Fruit fly (Drosophila melanogaster) whole organism, embryonic: ENCODE results near the gene upd1.

ENCODE experiments used
- Atf6 ChIP-seq: fragments of 200-800 bp; sonication (Bioruptor generic); IDR thresholded peaks from 2 replicates; pipeline ENCODE4 v1.3.6; 2022; ENCODE audit warnings: missing biosample characterization, missing genetic modification characterization
- Awh ChIP-seq: fragments of 200-800 bp; sonication (Bioruptor generic); IDR thresholded peaks from 2 replicates; pipeline ENCODE4, ENCODE4 v1.3.6; 2022; ENCODE audit warnings: missing biosample characterization, missing genetic modification characterization
- CG10147 ChIP-seq: fragments of 200-800 bp; sonication (Bioruptor generic); optimal IDR thresholded peaks from 2 replicates; lab custom pipeline; 2019; ENCODE audit warnings: missing biosample characterization, mild to moderate bottlenecking, missing genetic modification characterization, moderate library complexity
- CG10209 ChIP-seq: fragments of 200-800 bp; sonication (Bioruptor generic); optimal IDR thresholded peaks from 3 replicates; lab custom pipeline; 2017; ENCODE audit warnings: missing biosample characterization, mild to moderate bottlenecking, missing genetic modification characterization, missing genetic modification reagents
- CG1024 ChIP-seq: fragments of 200-800 bp; sonication (Bioruptor generic); IDR thresholded peaks from 2 replicates; pipeline ENCODE4 v1.3.6; 2022; ENCODE audit warnings: missing biosample characterization, missing genetic modification characterization
- CG10267 ChIP-seq: fragments of 200-800 bp; sonication (Bioruptor generic); optimal IDR thresholded peaks from 2 replicates; lab custom pipeline; 2018; ENCODE audit warnings: missing biosample characterization, mild to moderate bottlenecking, missing genetic modification characterization, moderate library complexity
- CG10654 ChIP-seq: fragments of 200-800 bp; sonication (Bioruptor generic); optimal IDR thresholded peaks from 2 replicates; lab custom pipeline; 2016; ENCODE audit warnings: missing biosample characterization, missing genetic modification characterization
- CG11398 ChIP-seq: fragments of 200-800 bp; sonication (Bioruptor generic); optimal IDR thresholded peaks from 2 replicates; lab custom pipeline; 2016; ENCODE audit warnings: missing biosample characterization, missing genetic modification characterization
- CG11696 ChIP-seq: fragments of 200-800 bp; sonication (Bioruptor generic); IDR thresholded peaks from 2 replicates; pipeline ENCODE4 v1.3.6; 2022; ENCODE audit warnings: missing biosample characterization, missing genetic modification characterization
- CG13287 ChIP-seq: fragments of 200-800 bp; sonication (Bioruptor generic); IDR thresholded peaks from 2 replicates; pipeline ENCODE4 v1.3.6; 2022; ENCODE audit warnings: missing biosample characterization, missing genetic modification characterization; ENCODE audit not compliant: partially characterized antibody
- CG17328 ChIP-seq: fragments of 200-800 bp; sonication (Bioruptor generic); IDR thresholded peaks from 2 replicates; pipeline ENCODE4 v1.3.6; 2022; ENCODE audit warnings: missing biosample characterization, missing genetic modification characterization
- CG17359 ChIP-seq: fragments of 200-800 bp; sonication (Bioruptor generic); optimal IDR thresholded peaks from 3 replicates; lab custom pipeline; 2018; ENCODE audit warnings: missing biosample characterization, mild to moderate bottlenecking, missing genetic modification characterization, moderate library complexity
- CG18619 ChIP-seq: fragments of 200-800 bp; sonication (Bioruptor generic); optimal IDR thresholded peaks from 3 replicates; lab custom pipeline; 2017; ENCODE audit warnings: missing biosample characterization, mild to moderate bottlenecking, missing genetic modification characterization
- CG32532 ChIP-seq: fragments of 200-800 bp; sonication (Bioruptor generic); IDR thresholded peaks from 2 replicates; pipeline ENCODE4 v1.3.6; 2022; ENCODE audit warnings: missing biosample characterization, missing genetic modification characterization
- CG33557 ChIP-seq: fragments of 200-800 bp; sonication (Bioruptor generic); optimal IDR thresholded peaks from 2 replicates; lab custom pipeline; 2019; ENCODE audit warnings: missing biosample characterization, mild to moderate bottlenecking, missing genetic modification characterization, moderate library complexity
- CG3726 ChIP-seq: fragments of 200-800 bp; sonication (Bioruptor generic); IDR thresholded peaks from 3 replicates; pipeline ENCODE4, ENCODE4 v1.3.6; 2022; ENCODE audit warnings: missing biosample characterization, missing genetic modification characterization
- CG3995 ChIP-seq: fragments of 200-800 bp; sonication (Bioruptor generic); optimal IDR thresholded peaks from 3 replicates; lab custom pipeline; 2016; ENCODE audit warnings: missing biosample characterization, missing genetic modification characterization
- CG4820 ChIP-seq: fragments of 200-800 bp; sonication (Bioruptor generic); optimal IDR thresholded peaks from 3 replicates; lab custom pipeline; 2016; ENCODE audit warnings: missing biosample characterization, missing genetic modification characterization
- CG5245 ChIP-seq: fragments of 200-800 bp; sonication (Bioruptor generic); optimal IDR thresholded peaks from 3 replicates; lab custom pipeline; 2016; ENCODE audit warnings: missing biosample characterization, missing genetic modification characterization
- CG6254 ChIP-seq: fragments of 200-800 bp; sonication (Bioruptor generic); optimal IDR thresholded peaks from 3 replicates; lab custom pipeline; 2017; ENCODE audit warnings: mild to moderate bottlenecking, missing biosample characterization, missing genetic modification reagents, missing genetic modification characterization
- CoRest ChIP-seq: fragments of 200-800 bp; sonication (Bioruptor generic); optimal IDR thresholded peaks from 3 replicates; lab custom pipeline; 2018; ENCODE audit warnings: missing biosample characterization, mild to moderate bottlenecking, missing genetic modification characterization, moderate library complexity
- Deaf1 ChIP-seq: fragments of 200-800 bp; optimal IDR thresholded peaks from 3 replicates; lab custom pipeline; 2019; ENCODE audit warnings: missing biosample characterization, mild to moderate bottlenecking, missing genetic modification characterization, moderate library complexity
- Dip3 ChIP-seq: fragments of 200-800 bp; sonication (Bioruptor generic); optimal IDR thresholded peaks from 3 replicates; lab custom pipeline; 2016; ENCODE audit warnings: missing biosample characterization, missing genetic modification characterization
- GATAe ChIP-seq: fragments of 200-800 bp; sonication (Bioruptor generic); conservative IDR thresholded peaks from 2 replicates; pipeline ENCODE4 v1.3.6; 2022; ENCODE audit warnings: missing biosample characterization, missing genetic modification characterization
- NK7.1 ChIP-seq: fragments of 200-800 bp; sonication (Bioruptor generic); optimal IDR thresholded peaks from 3 replicates; lab custom pipeline; 2016; ENCODE audit warnings: missing biosample characterization, missing genetic modification characterization
- Nf-YC ChIP-seq: fragments of 200-800 bp; optimal IDR thresholded peaks from 3 replicates; lab custom pipeline; 2019; ENCODE audit warnings: missing biosample characterization, mild to moderate bottlenecking, missing genetic modification characterization, moderate library complexity
- Oli ChIP-seq: fragments of 200-800 bp; sonication (Bioruptor generic); optimal IDR thresholded peaks from 2 replicates; lab custom pipeline; 2018; ENCODE audit warnings: missing biosample characterization, mild to moderate bottlenecking, missing genetic modification characterization, moderate library complexity
- Sox100B ChIP-seq: fragments of 200-800 bp; sonication (Bioruptor generic); optimal IDR thresholded peaks from 3 replicates; lab custom pipeline; 2018; ENCODE audit warnings: missing biosample characterization, mild to moderate bottlenecking, missing genetic modification characterization
- Spps ChIP-seq: fragments of 200-800 bp; sonication (Bioruptor generic); optimal IDR thresholded peaks from 2 replicates; lab custom pipeline; 2018; ENCODE audit warnings: missing biosample characterization, mild to moderate bottlenecking, missing genetic modification characterization
- Tbp ChIP-seq: fragments of >200 bp; optimal IDR thresholded peaks from 2 replicates; lab custom pipeline; 2018; ENCODE audit warnings: missing biosample characterization, missing genetic modification characterization
- abd-A ChIP-seq: fragments of 200-800 bp; sonication (Bioruptor generic); optimal IDR thresholded peaks from 3 replicates; lab custom pipeline; 2019; ENCODE audit warnings: missing biosample characterization, mild to moderate bottlenecking, missing genetic modification characterization, moderate library complexity
- ato ChIP-seq: fragments of 200-800 bp; sonication (Bioruptor generic); IDR thresholded peaks from 2 replicates; pipeline ENCODE4 v1.3.6; 2022; ENCODE audit warnings: missing biosample characterization, missing genetic modification characterization; ENCODE audit not compliant: partially characterized antibody
- az2 ChIP-seq: fragments of 200-800 bp; sonication (Bioruptor generic); optimal IDR thresholded peaks from 3 replicates; lab custom pipeline; 2016; ENCODE audit warnings: missing biosample characterization, missing genetic modification characterization
- caup ChIP-seq: fragments of 200-800 bp; sonication (Bioruptor generic); optimal IDR thresholded peaks from 3 replicates; lab custom pipeline; 2017; ENCODE audit warnings: missing biosample characterization, mild to moderate bottlenecking, missing genetic modification characterization, moderate library complexity; ENCODE audit not compliant: severe bottlenecking
- cg ChIP-seq: fragments of 200-800 bp; sonication (Bioruptor generic); optimal IDR thresholded peaks from 3 replicates; lab custom pipeline; 2019; ENCODE audit warnings: missing biosample characterization, mild to moderate bottlenecking, missing genetic modification characterization, moderate library complexity
- chinmo ChIP-seq: fragments of 200-800 bp; sonication (Bioruptor generic); IDR thresholded peaks from 4 replicates; pipeline ENCODE4 v1.3.6; 2022; ENCODE audit warnings: missing biosample characterization, missing genetic modification characterization; ENCODE audit not compliant: partially characterized antibody
- croc ChIP-seq: fragments of 200-800 bp; sonication (Bioruptor generic); conservative IDR thresholded peaks from 3 replicates; pipeline ENCODE4 v1.3.6; 2022; ENCODE audit warnings: missing biosample characterization, missing genetic modification characterization
- gcm ChIP-seq: fragments of 200-800 bp; sonication (Bioruptor generic); optimal IDR thresholded peaks from 2 replicates; lab custom pipeline; 2019; ENCODE audit warnings: missing biosample characterization, mild to moderate bottlenecking, missing genetic modification characterization, moderate library complexity
- ken ChIP-seq: fragments of 200-800 bp; sonication (Bioruptor generic); IDR thresholded peaks from 3 replicates; pipeline ENCODE4 v1.3.6; 2022; ENCODE audit warnings: missing biosample characterization, missing genetic modification characterization
- klu ChIP-seq: fragments of 200-800 bp; sonication (Bioruptor generic); IDR thresholded peaks from 2 replicates; pipeline ENCODE4 v1.3.6; 2022; ENCODE audit warnings: missing biosample characterization, missing genetic modification characterization
- lab ChIP-seq: fragments of 200-800 bp; sonication (Bioruptor generic); optimal IDR thresholded peaks from 3 replicates; lab custom pipeline; 2017; ENCODE audit warnings: missing biosample characterization, missing genetic modification characterization, mild to moderate bottlenecking, moderate library complexity, missing genetic modification reagents
- lmd ChIP-seq: fragments of 200-800 bp; sonication (Bioruptor generic); IDR thresholded peaks from 2 replicates; pipeline ENCODE4 v1.3.6; 2022; ENCODE audit warnings: missing biosample characterization, missing genetic modification characterization
- pnt ChIP-seq: fragments of 200-800 bp; sonication (Bioruptor generic); optimal IDR thresholded peaks from 3 replicates; lab custom pipeline; 2016; ENCODE audit warnings: missing biosample characterization, missing genetic modification characterization
- slbo ChIP-seq: fragments of 200-800 bp; sonication (Bioruptor generic); IDR thresholded peaks from 2 replicates; pipeline ENCODE4 v1.3.6; 2022; ENCODE audit warnings: missing biosample characterization, missing genetic modification characterization
- slp2 ChIP-seq: fragments of 200-800 bp; sonication (Bioruptor generic); optimal IDR thresholded peaks from 2 replicates; lab custom pipeline; 2016; ENCODE audit warnings: missing biosample characterization, missing genetic modification characterization
- sna ChIP-seq: fragments of 200-800 bp; sonication (Bioruptor generic); IDR thresholded peaks from 2 replicates; pipeline ENCODE4 v1.3.6; 2022; ENCODE audit warnings: missing biosample characterization, missing genetic modification characterization; ENCODE audit not compliant: partially characterized antibody
- toy ChIP-seq: fragments of 200-800 bp; sonication (Bioruptor generic); IDR thresholded peaks from 2 replicates; pipeline ENCODE4 v1.3.6; 2022; ENCODE audit warnings: missing biosample characterization, missing genetic modification characterization
- usp ChIP-seq: fragments of >200 bp; optimal IDR thresholded peaks from 2 replicates; lab custom pipeline; 2017; ENCODE audit warnings: missing biosample characterization, missing genetic modification characterization
- wek ChIP-seq: fragments of 200-800 bp; sonication (Bioruptor generic); optimal IDR thresholded peaks from 3 replicates; lab custom pipeline; 2018; ENCODE audit warnings: missing biosample characterization, mild to moderate bottlenecking, missing genetic modification characterization, moderate library complexity
- zfh1 ChIP-seq: fragments of 200-800 bp; sonication (Bioruptor generic); IDR thresholded peaks from 3 replicates; pipeline ENCODE4 v1.3.6; 2022; ENCODE audit warnings: missing biosample characterization, missing genetic modification characterization

Gene upd1

dm6 chrX:18356141-18356600 lies 47.1 kb upstream of the upd1 start, which contains the start of gene kairos (continued):
- 0 out of 2 replicates have a peak, but pooled peaks have one; percentile 32 for TF ChIP-seq slbo (GFP tag; lab: Robert Waterston, UW)
- TF ChIP-seq lmd: no peak
- peak; percentile 5 for TF ChIP-seq CG10209 (GFP tag; lab: Kevin White, UChicago)
- TF ChIP-seq NK7.1 (GFP tag; lab: Kevin White, UChicago): no peak
- TF ChIP-seq CG32532 (GFP tag; lab: Robert Waterston, UW): peak; percentile 30; the same call in 1 of the 2 replicates
- no peak for TF ChIP-seq Atf6 (GFP tag; lab: Robert Waterston, UW)
- TF ChIP-seq slp2 (GFP tag; lab: Kevin White, UChicago): no peak
- TF ChIP-seq Spps (tag; lab: Kevin White, UChicago): no peak
- no peak for TF ChIP-seq CG5245 (GFP tag; lab: Kevin White, UChicago)
- 0 out of 2 replicates have a peak, but pooled peaks have one; percentile 9 for TF ChIP-seq klu (GFP tag; lab: Robert Waterston, UW)
- no peak for TF ChIP-seq CG6254
- TF ChIP-seq abd-A (tag; lab: Kevin White, UChicago): peak; percentile 1
- TF ChIP-seq CG17359: peak; percentile 6
- no peak for TF ChIP-seq az2
- no peak for TF ChIP-seq wek (GFP tag; lab: Kevin White, UChicago)
- TF ChIP-seq CG33557 (GFP tag; lab: Kevin White, UChicago): no peak
- TF ChIP-seq CG11398 (GFP tag; lab: Kevin White, UChicago): no peak
- peak; percentile 9; the same call in 1 of the 2 replicates for TF ChIP-seq CG13287 (GFP tag; lab: Robert Waterston, UW)
- no peak for TF ChIP-seq Dip3
- TF ChIP-seq ato (GFP tag; lab: Robert Waterston, UW): no peak
- TF ChIP-seq usp (GFP tag; lab: Kevin White, UChicago): no peak
- no peak for TF ChIP-seq Tbp (GFP tag; lab: Kevin White, UChicago)
- TF ChIP-seq Awh: no peak
- TF ChIP-seq sna: no peak
- no peak for TF ChIP-seq zfh1
- TF ChIP-seq CG18619 (GFP tag; lab: Kevin White, UChicago): no peak
- TF ChIP-seq CG4820 (GFP tag; lab: Kevin White, UChicago): no peak
- no peak for TF ChIP-seq croc (GFP tag; lab: Robert Waterston, UW)
- TF ChIP-seq ken (GFP tag; lab: Robert Waterston, UW): 0 out of 3 replicates have a peak, but pooled peaks have one; percentile 31
- no peak for TF ChIP-seq gcm (GFP tag; lab: Kevin White, UChicago)
- 0 out of 2 replicates have a peak, but pooled peaks have one; percentile 28 for TF ChIP-seq CG17328 (GFP tag; lab: Robert Waterston, UW)
- no peak for TF ChIP-seq CG10654 (GFP tag; lab: Kevin White, UChicago)
- TF ChIP-seq CG3726 (GFP tag; lab: Robert Waterston, UW): no peak
- peak; percentile 30 for TF ChIP-seq CG10147 (GFP tag; lab: Kevin White, UChicago)
- TF ChIP-seq GATAe: no peak
- peak; percentile 31 for TF ChIP-seq Sox100B (GFP tag; lab: Kevin White, UChicago)
- peak; percentile 31 for TF ChIP-seq cg (GFP tag; lab: Kevin White, UChicago)
- TF ChIP-seq Oli: no peak
- TF ChIP-seq CoRest (tag; lab: Kevin White, UChicago): no peak
- TF ChIP-seq caup (GFP tag; lab: Kevin White, UChicago): peak; percentile 12
- no peak for TF ChIP-seq CG3995 (GFP tag; lab: Kevin White, UChicago)
- TF ChIP-seq CG1024 (GFP tag; lab: Robert Waterston, UW): peak; percentile 26; the same call in 1 of the 2 replicates
- peak; percentile 28 for TF ChIP-seq lab (GFP tag; lab: Kevin White, UChicago)
- peak; percentile 26 for TF ChIP-seq Nf-YC (tag; lab: Kevin White, UChicago)
- 0 out of 4 replicates have a peak, but pooled peaks have one; percentile 53 for TF ChIP-seq chinmo (GFP tag; lab: Robert Waterston, UW)
- no peak for TF ChIP-seq CG11696 (GFP tag; lab: Robert Waterston, UW)
- TF ChIP-seq CG10267 (tag; lab: Kevin White, UChicago): peak; percentile 20
- TF ChIP-seq toy: peak; percentile 7; the same call in 1 of the 2 replicates
- TF ChIP-seq Deaf1 (tag; lab: Kevin White, UChicago): peak; percentile 98
- no peak for TF ChIP-seq pnt (GFP tag; lab: Kevin White, UChicago)
